Worm (Caenorhabditis elegans) whole organism, L1 larva: Measurements from ENCODE around the gene F58B3.4.

Experiments
- elt-3 ChIP-seq, 6 experiments: fragments of 150-350 bp in 1 of 6; sonication (generic microtip); optimal IDR thresholded peaks; 2 replicates each; lab custom pipeline; 2017 to 2018; ENCODE audit warnings: missing biosample characterization in 6 of 6, missing genetic modification characterization in 6 of 6, inconsistent platforms in 1 of 6
- hlh-4 ChIP-seq: sonication (generic microtip); optimal IDR thresholded peaks from 2 replicates; lab custom pipeline; 2016; ENCODE audit warnings: mild to moderate bottlenecking, missing genetic modification characterization, missing compliant biosample characterization
- lsy-2 ChIP-seq, 2 experiments: fragments of 150-350 bp; optimal IDR thresholded peaks; 2 replicates each; lab custom pipeline; 2014; ENCODE audit warnings: missing biosample characterization in 2 of 2, missing genetic modification characterization in 2 of 2
- mdl-1 ChIP-seq, 2 experiments: fragments of 150-350 bp; optimal IDR thresholded peaks; 2 replicates each; lab custom pipeline; 2014 to 2017; ENCODE audit warnings: missing biosample characterization in 2 of 2, missing genetic modification characterization in 2 of 2, inconsistent platforms in 1 of 2
- mef-2 ChIP-seq: fragments of 150-350 bp; optimal IDR thresholded peaks from 2 replicates; lab custom pipeline; 2014; ENCODE audit warnings: missing biosample characterization, missing genetic modification characterization
- nhr-11 ChIP-seq: fragments of 150-350 bp; optimal IDR thresholded peaks from 2 replicates; lab custom pipeline; 2014; ENCODE audit warnings: missing biosample characterization, missing genetic modification characterization
- nhr-12 ChIP-seq: sonication (generic microtip); optimal IDR thresholded peaks from 2 replicates; lab custom pipeline; 2017; ENCODE audit warnings: missing biosample characterization, missing genetic modification characterization
- nhr-237 ChIP-seq: fragments of 150-350 bp; optimal IDR thresholded peaks from 2 replicates; lab custom pipeline; 2014; ENCODE audit warnings: missing biosample characterization, missing genetic modification characterization
- nhr-77 ChIP-seq: fragments of 150-350 bp; optimal IDR thresholded peaks from 2 replicates; lab custom pipeline; 2014; ENCODE audit warnings: missing biosample characterization, missing genetic modification characterization
- unc-62 ChIP-seq: fragments of 150-350 bp; optimal IDR thresholded peaks from 2 replicates; lab custom pipeline; 2014; ENCODE audit warnings: missing biosample characterization, missing genetic modification reagents, missing genetic modification characterization
- xbp-1 ChIP-seq: sonication (generic microtip); optimal IDR thresholded peaks from 2 replicates; lab custom pipeline; 2016; ENCODE audit warnings: missing genetic modification characterization, missing compliant biosample characterization
- ztf-11 ChIP-seq, 2 experiments: sonication (generic microtip); optimal IDR thresholded peaks; 2 replicates each; lab custom pipeline; 2016 to 2017; ENCODE audit warnings: missing genetic modification characterization in 2 of 2, missing biosample characterization in 1 of 2, missing compliant biosample characterization in 1 of 2

- no peak for TF ChIP-seq nhr-77 (tag; lab: Kevin White, UChicago)
- TF ChIP-seq nhr-237 (tag; lab: Kevin White, UChicago) = no peak
- no peak for TF ChIP-seq ztf-11 (tag; optimal IDR thresholded peaks at IDR 0.05; lab: Kevin White, UChicago)
- TF ChIP-seq mdl-1 (tag; optimal IDR thresholded peaks at IDR 0.05; lab: Kevin White, UChicago) = peak in 1 of 2 experiments; percentile 71
- TF ChIP-seq unc-62 (GFP tag; lab: Kevin White, UChicago) = no peak
- peak; percentile 58 to 68 for TF ChIP-seq lsy-2 (tag; optimal IDR thresholded peaks at IDR 0.05; lab: Kevin White, UChicago)
- TF ChIP-seq xbp-1 (tag; lab: Kevin White, UChicago) = peak; percentile 42
- no peak for TF ChIP-seq nhr-11 (tag; lab: Kevin White, UChicago)
- no peak for TF ChIP-seq mef-2 (tag; lab: Kevin White, UChicago)
- TF ChIP-seq nhr-12 (tag; lab: Kevin White, UChicago) = no peak
- no peak for TF ChIP-seq hlh-4 (tag; lab: Kevin White, UChicago)
- peak in 1 of 6 experiments; percentile 66 for TF ChIP-seq elt-3 (tag; optimal IDR thresholded peaks at IDR 0.05; lab: Kevin White, UChicago)
Measured at ce11 chrIV:11604909-11605308, 26.7 kb downstream of the F58B3.4 start, which contains the start of the genes ragc-1 and Y24F12A.1.
